Worm (Caenorhabditis elegans) whole organism, dauer: ENCODE data around the gene Y51A2D.18.
"Not testable (repeated sequence)": the region's sequence is repeated elsewhere in the genome, so short reads cannot be mapped to it uniquely, and the experiment has no call there.

Experiments used
- unc-62 ChIP-seq: sonication (generic microtip); optimal IDR thresholded peaks from 2 replicates; lab custom pipeline; 2017; ENCODE audit warnings: missing biosample characterization, missing genetic modification reagents, missing genetic modification characterization

Y51A2D.18 gene

ce11 chrV:18461200-18461728, 25.8 kb downstream of the Y51A2D.18 start, which contains the start of gene ZK228.3:
TSS of gene ZK228.3 (minus strand) at chrV:18461250.
- TF ChIP-seq unc-62 (GFP tag; lab: Kevin White, UChicago): no peak

ce11 chrV:18456574-18456973, 30.5 kb downstream of the Y51A2D.18 start, which contains the start of gene ZK228.10:
TSS of gene ZK228.10 (plus strand) at chrV:18456874.
- TF ChIP-seq unc-62 (GFP tag; lab: Kevin White, UChicago): no peak

ce11 chrV:18444118-18444517, 42.9 kb downstream of the Y51A2D.18 start, which contains the start of gene ZK228.1:
TSS of gene ZK228.1 (plus strand) at chrV:18444418.
- TF ChIP-seq unc-62 (GFP tag; lab: Kevin White, UChicago): no peak

ce11 chrV:18439469-18439868, 47.6 kb downstream of the Y51A2D.18 start, which contains the start of gene ZK262.9:
TSS of gene ZK262.9 (plus strand) at chrV:18439769.
- TF ChIP-seq unc-62 (GFP tag; lab: Kevin White, UChicago): not testable (repeated sequence)

ce11 chrV:18438081-18438480, 49.0 kb downstream of the Y51A2D.18 start, which contains the start of gene ZK262.8:
TSS of gene ZK262.8 (plus strand) at chrV:18438381.
- TF ChIP-seq unc-62 (GFP tag; lab: Kevin White, UChicago): no peak

- no peak for TF ChIP-seq unc-62 (GFP tag; lab: Kevin White, UChicago)
These were observed 52.1 kb downstream of the Y51A2D.18 start, which contains the start of gene ZK262.20 for ce11 chrV:18434961-18435360. TSS of gene ZK262.20 (minus strand) at chrV:18435061.

ce11 chrV:18431450-18431849, 55.6 kb downstream of the Y51A2D.18 start, which contains the start of gene srw-82:
TSS of gene srw-82 (plus strand) at chrV:18431750.
- TF ChIP-seq unc-62 (GFP tag; lab: Kevin White, UChicago): no peak
